Worm (Caenorhabditis elegans) whole organism, mixed stage, embryonic: Measurements from ENCODE around the gene C10F3.7.

Experiments
- M03D4.4 ChIP-seq: sonication (generic microtip); optimal IDR thresholded peaks from 2 replicates; lab custom pipeline; 2017; ENCODE audit warnings: mild to moderate bottlenecking, missing genetic modification characterization, missing compliant biosample characterization
- blmp-1 ChIP-seq: fragments of 150-350 bp; optimal IDR thresholded peaks from 2 replicates; lab custom pipeline; 2014; ENCODE audit warnings: missing biosample characterization, missing genetic modification characterization
- ceh-39 ChIP-seq: fragments of 150-350 bp; optimal IDR thresholded peaks from 2 replicates; lab custom pipeline; 2014; ENCODE audit warnings: missing biosample characterization, missing genetic modification characterization
- ceh-43 ChIP-seq: fragments of 200-800 bp; sonication (Bioruptor generic); optimal IDR thresholded peaks from 2 replicates; lab custom pipeline; 2018; ENCODE audit warnings: mild to moderate bottlenecking, missing genetic modification characterization, moderate library complexity, missing compliant biosample characterization
- ceh-83 ChIP-seq: fragments of 200-800 bp; sonication (Bioruptor generic); optimal IDR thresholded peaks from 2 replicates; lab custom pipeline; 2018; ENCODE audit warnings: mild to moderate bottlenecking, missing genetic modification characterization, missing compliant biosample characterization
- ces-1 ChIP-seq: fragments of 150-350 bp; optimal IDR thresholded peaks from 2 replicates; lab custom pipeline; 2014; ENCODE audit warnings: missing biosample characterization, missing genetic modification reagents, missing genetic modification characterization
- drap-1 ChIP-seq: fragments of 200-800 bp; sonication (Bioruptor generic); optimal IDR thresholded peaks from 3 replicates; lab custom pipeline; 2018; ENCODE audit warnings: mild to moderate bottlenecking, missing genetic modification characterization, missing compliant biosample characterization
- elt-1 ChIP-seq: sonication (generic microtip); optimal IDR thresholded peaks from 2 replicates; lab custom pipeline; 2017; ENCODE audit warnings: missing genetic modification characterization, mild to moderate bottlenecking, missing compliant biosample characterization, antibody characterized with exemption, moderate library complexity, borderline replicate concordance; ENCODE audit not compliant: insufficient read depth
- elt-3 ChIP-seq: fragments of 150-350 bp; optimal IDR thresholded peaks from 2 replicates; lab custom pipeline; 2014; ENCODE audit warnings: missing biosample characterization, missing genetic modification characterization
- flh-1 ChIP-seq: fragments of 200-800 bp; sonication (Bioruptor generic); optimal IDR thresholded peaks from 2 replicates; lab custom pipeline; 2018; ENCODE audit warnings: mild to moderate bottlenecking, missing genetic modification characterization, moderate library complexity, missing compliant biosample characterization
- ham-2 ChIP-seq: fragments of 200-800 bp; sonication (Bioruptor generic); optimal IDR thresholded peaks from 2 replicates; lab custom pipeline; 2018; ENCODE audit warnings: mild to moderate bottlenecking, missing genetic modification characterization, missing compliant biosample characterization
- hlh-1 ChIP-seq: fragments of 150-350 bp; optimal IDR thresholded peaks from 2 replicates; lab custom pipeline; 2014; ENCODE audit warnings: missing biosample characterization, missing genetic modification reagents, missing genetic modification characterization
- lin-13 ChIP-seq: fragments of 150-350 bp; optimal IDR thresholded peaks from 2 replicates; lab custom pipeline; 2014; ENCODE audit warnings: missing biosample characterization, missing genetic modification characterization
- lin-32 ChIP-seq: fragments of 200-800 bp; sonication (Bioruptor generic); optimal IDR thresholded peaks from 2 replicates; lab custom pipeline; 2018; ENCODE audit warnings: mild to moderate bottlenecking, missing genetic modification characterization, missing compliant biosample characterization
- lsy-2 ChIP-seq: fragments of 150-350 bp; optimal IDR thresholded peaks from 2 replicates; lab custom pipeline; 2014; ENCODE audit warnings: missing biosample characterization, missing genetic modification characterization
- mab-5 ChIP-seq: fragments of 150-350 bp; optimal IDR thresholded peaks from 2 replicates; lab custom pipeline; 2014; ENCODE audit warnings: missing biosample characterization, missing genetic modification characterization
- mep-1 ChIP-seq: fragments of 150-350 bp; optimal IDR thresholded peaks from 2 replicates; lab custom pipeline; 2017; ENCODE audit warnings: missing biosample characterization, missing genetic modification reagents, missing genetic modification characterization, inconsistent platforms
- mls-2 ChIP-seq: sonication (generic microtip); optimal IDR thresholded peaks from 2 replicates; lab custom pipeline; 2016; ENCODE audit warnings: mild to moderate bottlenecking, missing genetic modification characterization, moderate library complexity, missing compliant biosample characterization
- nhr-12 ChIP-seq: fragments of 150-350 bp; optimal IDR thresholded peaks from 2 replicates; lab custom pipeline; 2014; ENCODE audit warnings: missing biosample characterization, missing genetic modification characterization
- nhr-2 ChIP-seq: fragments of 150-350 bp; optimal IDR thresholded peaks from 2 replicates; lab custom pipeline; 2014; ENCODE audit warnings: missing biosample characterization, missing genetic modification characterization
- nhr-237 ChIP-seq: fragments of 150-350 bp; optimal IDR thresholded peaks from 2 replicates; lab custom pipeline; 2014; ENCODE audit warnings: missing biosample characterization, missing genetic modification characterization
- pha-4 ChIP-seq: fragments of 150-350 bp; optimal IDR thresholded peaks from 2 replicates; lab custom pipeline; 2018; ENCODE audit warnings: missing biosample characterization, missing genetic modification reagents, missing genetic modification characterization
- sem-2 ChIP-seq: fragments of 200-800 bp; sonication (Bioruptor generic); optimal IDR thresholded peaks from 2 replicates; lab custom pipeline; 2018; ENCODE audit warnings: mild to moderate bottlenecking, missing genetic modification characterization, missing compliant biosample characterization
- snpc-4 ChIP-seq: fragments of 150-350 bp; optimal IDR thresholded peaks from 2 replicates; lab custom pipeline; 2014; ENCODE audit warnings: missing biosample characterization, missing genetic modification characterization
- sptf-1 ChIP-seq: sonication (generic microtip); optimal IDR thresholded peaks from 2 replicates; lab custom pipeline; 2017; ENCODE audit warnings: mild to moderate bottlenecking, missing genetic modification characterization, moderate library complexity, missing compliant biosample characterization
- tbx-8 ChIP-seq: fragments of 200-800 bp; sonication (Bioruptor generic); optimal IDR thresholded peaks from 2 replicates; lab custom pipeline; 2018; ENCODE audit warnings: mild to moderate bottlenecking, missing genetic modification characterization, moderate library complexity, missing compliant biosample characterization
- unc-120 ChIP-seq: sonication (generic microtip); optimal IDR thresholded peaks from 2 replicates; lab custom pipeline; 2017; ENCODE audit warnings: missing genetic modification characterization, missing compliant biosample characterization; ENCODE audit not compliant: poor library complexity, severe bottlenecking
- unc-39 ChIP-seq: fragments of 150-350 bp; optimal IDR thresholded peaks from 2 replicates; lab custom pipeline; 2014; ENCODE audit warnings: missing biosample characterization, missing genetic modification characterization
- unc-62 ChIP-seq: fragments of 150-350 bp; optimal IDR thresholded peaks from 2 replicates; lab custom pipeline; 2014; ENCODE audit warnings: missing biosample characterization, missing genetic modification reagents, missing genetic modification characterization
- zip-8 ChIP-seq: fragments of 150-350 bp; optimal IDR thresholded peaks from 2 replicates; lab custom pipeline; 2014; ENCODE audit warnings: missing biosample characterization, missing genetic modification characterization

The C10F3.7 gene

ce11 chrV:5986755-5987154 lies at the start of gene C10F3.7:
C10F3.7 (minus strand) TSS chrV:5986855.
- TF ChIP-seq nhr-237 (tag; lab: Kevin White, UChicago) = no peak
- TF ChIP-seq mls-2 (tag; lab: Kevin White, UChicago) = no peak
- no peak for TF ChIP-seq drap-1 (GFP tag; lab: Kevin White, UChicago)
- TF ChIP-seq unc-39 = no peak
- no peak for TF ChIP-seq lsy-2 (tag; lab: Kevin White, UChicago)
- TF ChIP-seq nhr-12 (tag; lab: Kevin White, UChicago) = no peak
- no peak for TF ChIP-seq ceh-43 (GFP tag; lab: Kevin White, UChicago)
- TF ChIP-seq snpc-4 (tag; lab: Kevin White, UChicago) = no peak
- TF ChIP-seq pha-4 (tag; lab: Kevin White, UChicago) = no peak
- no peak for TF ChIP-seq mab-5 (tag; lab: Kevin White, UChicago)
- no peak for TF ChIP-seq ceh-83 (GFP tag; lab: Kevin White, UChicago)
- TF ChIP-seq sem-2 (GFP tag; lab: Kevin White, UChicago) = no peak
- no peak for TF ChIP-seq unc-120 (tag; lab: Kevin White, UChicago)
- TF ChIP-seq elt-3 (tag; lab: Kevin White, UChicago) = no peak
- no peak for TF ChIP-seq unc-62 (GFP tag; lab: Kevin White, UChicago)

ce11 chrV:6034714-6035113 lies 48.1 kb upstream of the C10F3.7 start, which contains the start of gene dhs-17:
dhs-17 (minus strand) TSS chrV:6034814.
- TF ChIP-seq tbx-8 (GFP tag; lab: Kevin White, UChicago) (no peak), blmp-1 (no peak), sptf-1 (tag; lab: Kevin White, UChicago) (no peak), lin-32 (GFP tag; lab: Kevin White, UChicago) (no peak), sem-2 (GFP tag; lab: Kevin White, UChicago) (no peak), snpc-4 (tag; lab: Kevin White, UChicago) (no peak)

- TF ChIP-seq lin-13 (tag; lab: Kevin White, UChicago) = no peak
- peak; percentile 22 for TF ChIP-seq ces-1
- TF ChIP-seq nhr-237 (tag; lab: Kevin White, UChicago) = no peak
These were observed 46.9 kb upstream of the C10F3.7 start for ce11 chrV:6033512-6033911.

- TF ChIP-seq elt-1 (tag; lab: Kevin White, UChicago) (no peak), hlh-1 (no peak), nhr-237 (tag; lab: Kevin White, UChicago) (no peak), pha-4 (tag; lab: Kevin White, UChicago) (no peak), blmp-1 (no peak), mep-1 (tag; lab: Kevin White, UChicago) (no peak), ces-1 (no peak), sptf-1 (tag; lab: Kevin White, UChicago) (no peak), ham-2 (GFP tag; lab: Kevin White, UChicago) (no peak), sem-2 (GFP tag; lab: Kevin White, UChicago) (no peak)
These were observed 44.9 kb upstream of the C10F3.7 start for ce11 chrV:6031585-6031984.

ce11 chrV:6030559-6030975 lies 43.9 kb upstream of the C10F3.7 start:
- TF ChIP-seq unc-62 (GFP tag; lab: Kevin White, UChicago) (peak; percentile 93), elt-1 (tag; lab: Kevin White, UChicago) (no peak), unc-120 (tag; lab: Kevin White, UChicago) (peak; percentile 94), nhr-237 (tag; lab: Kevin White, UChicago) (no peak), lsy-2 (tag; lab: Kevin White, UChicago) (no peak), nhr-2 (tag; lab: Kevin White, UChicago) (no peak), pha-4 (tag; lab: Kevin White, UChicago) (no peak), M03D4.4 (tag; lab: Kevin White, UChicago) (no peak), hlh-1 (peak; percentile 48), sptf-1 (tag; lab: Kevin White, UChicago) (peak; percentile 37)
- TF ChIP-seq, all 35 proteins: peak for 4

- TF ChIP-seq ceh-83 (GFP tag; lab: Kevin White, UChicago) (no peak), ceh-39 (no peak), flh-1 (GFP tag; lab: Kevin White, UChicago) (no peak), nhr-2 (tag; lab: Kevin White, UChicago) (peak; percentile 28), ceh-43 (GFP tag; lab: Kevin White, UChicago) (no peak), zip-8 (tag; lab: Kevin White, UChicago) (peak; percentile 26)
These were observed 35.4 kb upstream of the C10F3.7 start for ce11 chrV:6022076-6022475.
